Worm (Caenorhabditis elegans) whole organism, L4/young adult: ENCODE results near the gene T16A9.5.
A peak's percentile ranks its signal among the peaks of the same experiment; 100 is the strongest.

Source experiments
- W03F9.2 ChIP-seq: fragments of 150-350 bp; optimal IDR thresholded peaks from 2 replicates; lab custom pipeline; 2014; ENCODE audit warnings: missing biosample characterization, missing genetic modification characterization
- dao-5 ChIP-seq: sonication (generic microtip); optimal IDR thresholded peaks from 2 replicates; lab custom pipeline; 2016; ENCODE audit warnings: missing genotype, missing genetic modification characterization, moderate library complexity, missing compliant biosample characterization

- TF ChIP-seq W03F9.2 (tag; lab: Kevin White, UChicago) (peak; percentile 60), dao-5 (tag; lab: Kevin White, UChicago) (no peak)
Measured at ce11 chrV:14185438-14185837, 29.6 kb downstream of the T16A9.5 start, which contains the start of the genes trm-1 and ints-2.
